Worm (Caenorhabditis elegans) whole organism, L3 larva: ENCODE measurements around the gene zmp-1.
A peak's percentile ranks its signal among the peaks of the same experiment; 100 is the strongest.

Experiments
- lin-15B ChIP-seq: fragments of 150-350 bp; optimal IDR thresholded peaks from 2 replicates; lab custom pipeline; 2014; ENCODE audit warnings: missing biosample characterization, missing genetic modification characterization
- mdl-1 ChIP-seq: fragments of 150-350 bp; optimal IDR thresholded peaks from 2 replicates; lab custom pipeline; 2014; ENCODE audit warnings: missing biosample characterization, missing genetic modification characterization
- nfya-1 ChIP-seq: sonication (generic microtip); optimal IDR thresholded peaks from 2 replicates; lab custom pipeline; 2017; ENCODE audit warnings: missing genetic modification characterization, mild to moderate bottlenecking, missing compliant biosample characterization, antibody characterized with exemption, moderate library complexity; ENCODE audit not compliant: insufficient read depth
- nhr-11 ChIP-seq: fragments of 150-350 bp; optimal IDR thresholded peaks from 2 replicates; lab custom pipeline; 2014; ENCODE audit warnings: missing biosample characterization, missing genetic modification characterization
- nhr-12 ChIP-seq: fragments of 150-350 bp; optimal IDR thresholded peaks from 2 replicates; lab custom pipeline; 2014; ENCODE audit warnings: missing biosample characterization, missing genetic modification characterization
- nhr-28 ChIP-seq: fragments of 150-350 bp; optimal IDR thresholded peaks from 2 replicates; lab custom pipeline; 2014; ENCODE audit warnings: missing biosample characterization, missing genetic modification characterization
- pha-4 ChIP-seq: fragments of 150-350 bp; optimal IDR thresholded peaks from 2 replicates; lab custom pipeline; 2014; ENCODE audit warnings: missing biosample characterization, missing genetic modification reagents, missing genetic modification characterization
- pqm-1 ChIP-seq: fragments of 150-350 bp; optimal IDR thresholded peaks from 2 replicates; lab custom pipeline; 2017; ENCODE audit warnings: missing biosample characterization, missing genetic modification characterization, inconsistent platforms
- skn-1 ChIP-seq: fragments of 150-350 bp; optimal IDR thresholded peaks from 2 replicates; lab custom pipeline; 2014; ENCODE audit warnings: missing biosample characterization, missing genetic modification characterization
- snpc-4 ChIP-seq: fragments of 150-350 bp; optimal IDR thresholded peaks from 2 replicates; lab custom pipeline; 2014; ENCODE audit warnings: missing biosample characterization, missing genetic modification characterization
- tbx-2 ChIP-seq: sonication (generic microtip); optimal IDR thresholded peaks from 2 replicates; lab custom pipeline; 2016; ENCODE audit warnings: mild to moderate bottlenecking, missing genetic modification characterization, missing compliant biosample characterization
- unc-62 ChIP-seq: fragments of 150-350 bp; sonication (generic microtip); optimal IDR thresholded peaks from 4 replicates; lab custom pipeline; 2014; ENCODE audit warnings: missing biosample characterization, missing genetic modification reagents, missing genetic modification characterization

Gene zmp-1

DNA sequence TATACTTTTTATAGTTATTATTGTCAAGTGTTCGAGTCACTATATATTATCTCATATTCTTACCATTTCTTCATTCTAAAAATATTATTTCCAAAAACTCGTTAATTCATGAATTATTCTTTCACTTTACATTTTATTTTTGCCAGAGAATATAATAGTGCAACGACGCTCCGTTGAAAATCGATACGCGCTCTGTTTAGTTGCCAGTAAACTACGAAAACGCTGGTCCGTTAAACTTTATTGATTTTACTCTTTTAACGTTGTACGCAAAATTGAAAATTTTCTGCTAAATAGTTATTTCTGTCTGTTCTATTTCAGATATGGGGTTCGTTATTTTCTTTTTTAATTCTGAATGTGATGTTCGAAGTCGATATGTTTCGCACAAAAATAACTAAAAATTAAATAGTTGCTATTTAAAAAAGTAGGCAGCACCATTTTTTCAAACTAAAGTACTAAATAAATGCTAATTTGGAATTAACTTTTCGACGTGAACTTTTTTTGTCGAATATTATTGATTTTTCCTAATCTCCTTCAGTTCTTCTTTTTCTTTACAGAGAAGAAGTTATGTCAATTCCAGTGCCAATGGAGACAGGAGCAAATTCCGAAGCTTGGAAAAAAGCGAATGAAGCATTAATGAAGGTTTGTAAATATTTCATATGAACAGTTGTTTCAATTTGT lies 53.3 kb downstream of the zmp-1 start, which contains the start of gene hpo-10 (continued):
- TF ChIP-seq mdl-1 (tag; lab: Kevin White, UChicago) (no peak), nhr-12 (tag; lab: Kevin White, UChicago) (no peak), skn-1 (no peak), snpc-4 (tag; lab: Kevin White, UChicago) (peak; percentile 19), nfya-1 (tag; lab: Kevin White, UChicago) (peak; percentile 51), nhr-28 (tag; lab: Kevin White, UChicago) (no peak), nhr-11 (tag; lab: Kevin White, UChicago) (no peak)

DNA sequence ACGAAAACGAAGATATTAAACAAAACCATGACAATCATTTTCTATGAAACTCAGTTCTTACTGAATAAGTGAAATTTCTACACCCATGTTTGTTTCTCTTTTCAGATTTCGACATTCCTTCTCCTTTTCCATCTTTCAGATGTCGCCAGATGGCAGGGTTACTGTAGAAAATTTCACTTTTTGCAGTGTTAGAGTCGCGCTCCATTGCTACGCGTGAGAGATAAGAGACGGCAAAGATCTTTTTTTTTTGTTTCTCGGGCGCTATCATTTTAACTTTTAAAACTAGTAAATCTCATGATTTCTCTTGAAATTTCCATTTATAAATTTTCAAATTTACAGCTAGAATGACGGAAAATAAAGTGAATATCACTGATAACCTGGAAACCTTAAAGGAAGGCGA lies 54.5 kb downstream of the zmp-1 start, which contains the start of the genes mig-21 and F01F1.2:
mig-21 (minus strand) TSS at position 166 of the 400 bp plus-strand sequence.
F01F1.2 (plus strand) TSS at position 340 of the 400 bp plus-strand sequence.
- no peak for TF ChIP-seq pqm-1 (tag; lab: Kevin White, UChicago)
- peak; percentile 12 for TF ChIP-seq pha-4 (tag; lab: Kevin White, UChicago)
- TF ChIP-seq nfya-1 (tag; lab: Kevin White, UChicago): peak; percentile 34
- TF ChIP-seq tbx-2 (tag; lab: Kevin White, UChicago): no peak
- no peak for TF ChIP-seq unc-62 (GFP tag; lab: Kevin White, UChicago)
- peak; percentile 27 for TF ChIP-seq lin-15B
- TF ChIP-seq, all 47 proteins: peak for 3
